ENCODE assay signal across 2 worm cellular contexts in the genomic region with DNA sequence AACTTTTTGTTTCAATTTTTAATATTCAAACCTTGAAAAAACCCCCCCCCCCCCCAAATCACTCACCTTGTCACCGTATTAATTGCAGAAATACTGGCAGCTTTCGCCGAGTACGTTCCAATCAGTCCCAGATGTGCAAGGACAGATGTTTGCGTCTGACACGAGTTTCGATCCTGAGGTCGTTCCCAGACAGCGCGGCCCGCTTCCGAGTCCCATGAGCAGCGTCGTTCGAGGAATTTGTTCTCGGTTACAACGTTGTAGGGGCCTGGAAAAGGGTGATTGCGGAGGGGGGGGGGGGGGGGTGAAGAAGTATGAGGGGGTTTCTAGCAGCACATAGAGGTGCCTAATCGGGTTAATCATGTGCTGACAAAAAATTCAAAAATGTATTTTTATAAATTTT.
A peak's percentile ranks its signal among the peaks of the same experiment; 100 is the strongest.
TF ChIP-seq lines count a peak whose summit lies in the region.

No protein-coding gene starts in this region.

TF ChIP-seq in whole organism, L4 larva, 104 proteins besides CTCF, POLR2A, EP300 and RAD21:
- no peak for TF ChIP-seq sdz-12 (GFP tag; optimal IDR thresholded peaks at IDR 0.05; lab: Kevin White, UChicago)
- TF ChIP-seq set-16 (GFP tag; IDR thresholded peaks at IDR 0.05; lab: Robert Waterston, UW): peak; percentile 63
- no peak for TF ChIP-seq F26F4.8 (GFP tag; conservative IDR thresholded peaks at IDR 0.05; lab: Robert Waterston, UW)

TF ChIP-seq in whole organism, young adult, 124 proteins besides CTCF, POLR2A, EP300 and RAD21:
- TF ChIP-seq Y67H2A.10 (GFP tag; conservative IDR thresholded peaks at IDR 0.05; lab: Robert Waterston, UW) (no peak), egrh-3 (GFP tag; IDR thresholded peaks at IDR 0.05; lab: Robert Waterston, UW) (peak; percentile 28; the same call in 1 of the 2 replicates), nhr-90 (tag; optimal IDR thresholded peaks at IDR 0.05; lab: Kevin White, UChicago) (no peak), tbx-9 (tag; optimal IDR thresholded peaks at IDR 0.05; lab: Kevin White, UChicago; ENCODE audit: borderline replicate concordance) (no peak), Y79H2A.3 (GFP tag; conservative IDR thresholded peaks at IDR 0.05; lab: Robert Waterston, UW) (no peak), C17E4.6 (GFP tag; IDR thresholded peaks at IDR 0.05; lab: Robert Waterston, UW) (no peak), zfh-2 (GFP tag; conservative IDR thresholded peaks at IDR 0.05; lab: Robert Waterston, UW) (peak; percentile 68), rpc-1 (optimal IDR thresholded peaks at IDR 0.05; lab: Kevin White, UChicago) (no peak), rpc-1 (tag; optimal IDR thresholded peaks at IDR 0.05; lab: Kevin White, UChicago) (no peak), mel-28 (tag; optimal IDR thresholded peaks at IDR 0.05; lab: Kevin White, UChicago; ENCODE audit: borderline replicate concordance) (no peak), nfyb-1 (GFP tag; IDR thresholded peaks at IDR 0.05; lab: Robert Waterston, UW) (no peak), mcd-1 (GFP tag; IDR thresholded peaks at IDR 0.05; lab: Robert Waterston, UW) (no peak)
